Fruit fly (Drosophila melanogaster): ENCODE measurements around the gene DCTN6-p27.

DNA sequence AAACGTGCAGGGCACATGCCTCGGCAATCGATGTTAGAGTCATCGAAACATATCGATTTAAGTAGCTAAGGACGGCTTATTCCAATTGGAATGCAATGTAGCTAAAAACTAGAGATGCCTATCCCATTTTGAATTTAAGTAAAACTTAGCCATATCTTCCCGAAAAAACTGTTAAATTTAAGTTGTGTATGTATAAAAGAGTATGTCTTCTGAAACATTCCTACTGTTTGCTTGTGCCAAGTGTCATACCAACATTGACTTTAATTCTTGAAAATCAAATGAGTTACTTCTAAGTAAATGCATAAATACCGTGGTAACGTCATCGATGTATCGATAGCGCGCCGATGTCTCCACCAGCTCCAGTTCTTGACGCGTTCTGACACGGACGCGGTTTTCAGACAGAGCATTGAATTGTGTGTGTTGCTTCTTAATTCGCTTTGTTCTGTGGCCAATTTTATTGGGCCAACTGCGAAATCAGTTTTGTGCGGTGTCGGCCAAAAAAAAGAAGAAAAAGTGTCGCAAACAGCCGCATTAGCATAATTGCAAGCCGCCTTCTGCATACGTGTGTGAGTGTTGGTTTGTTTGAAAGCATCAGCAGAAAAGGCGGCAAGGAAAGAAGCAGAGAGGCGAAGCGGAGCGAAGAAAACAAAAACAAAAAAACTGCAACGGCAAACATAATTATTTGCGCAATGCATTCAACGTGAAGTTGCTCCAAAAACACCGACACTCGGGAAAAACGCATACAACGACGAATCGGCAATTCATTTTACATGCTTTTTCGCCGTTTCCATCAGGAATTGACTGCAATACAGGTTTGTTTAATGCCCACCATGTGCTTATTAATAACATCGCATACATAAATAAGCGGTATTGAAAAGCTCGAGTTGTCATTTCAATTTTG lies 1.6 kb downstream of the DCTN6-p27 start, which contains the start of gene brat:
- TF ChIP-seq CG17806 (tag; optimal IDR thresholded peaks at IDR 0.05) (no peak), Ets98B (GFP tag; IDR thresholded peaks at IDR 0.05) (no peak; the same call in 1 of the 2 replicates), CG14655 (GFP tag; optimal IDR thresholded peaks at IDR 0.05) (no peak)

Measured in whole organism, pupa.